Worm (Caenorhabditis elegans) whole organism, L4 larva: ENCODE measurements around the gene C34C6.10.

Experiments
- ama-1 ChIP-seq: fragments of 150-350 bp; optimal IDR thresholded peaks from 2 replicates; lab custom pipeline; 2014; ENCODE audit warnings: inconsistent platforms, mixed read lengths
- dpl-1 ChIP-seq: fragments of 150-350 bp; optimal IDR thresholded peaks from 2 replicates; lab custom pipeline; 2014; ENCODE audit warnings: missing biosample characterization, missing genetic modification reagents, missing genetic modification characterization

- TF ChIP-seq ama-1 (lab: Kevin White, UChicago), result no peak
- TF ChIP-seq dpl-1 (GFP tag; lab: Kevin White, UChicago), result no peak
These were observed 20.3 kb downstream of the C34C6.10 start for ce11 chrII:8675369-8675768.
